Worm (Caenorhabditis elegans): Measurements from ENCODE around the gene T04H1.12.

Gene T04H1.12

DNA sequence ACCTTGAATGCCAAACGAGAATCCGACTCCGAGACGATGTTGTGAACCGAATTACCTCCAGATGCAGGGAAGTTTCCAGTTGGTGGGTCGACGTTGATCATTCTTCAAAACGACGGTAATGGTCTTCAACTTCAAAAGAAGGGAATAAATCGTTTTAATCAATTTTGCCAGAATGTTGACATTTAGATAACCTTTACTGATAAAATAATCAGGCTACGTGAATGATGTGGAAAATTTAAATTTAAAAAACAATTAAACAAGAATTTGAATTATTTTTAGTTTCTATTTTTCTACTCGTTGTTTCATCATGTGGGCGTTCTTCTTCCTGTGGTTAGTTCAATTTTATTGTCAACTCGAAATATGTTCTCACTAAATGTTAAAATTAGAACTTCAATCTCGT lies 8.3 kb downstream of the T04H1.12 start, which contains the start of gene ssp-35:
ssp-35 (minus strand) TSS at position 101 of the 400 bp plus-strand sequence.
- TF ChIP-seq unc-62 (GFP tag; optimal IDR thresholded peaks at IDR 0.05): no peak

ce11 chrV:12269272-12269767 lies 13.9 kb downstream of the T04H1.12 start, which contains the start of gene twk-24:
TSS of gene twk-24 (minus strand) at chrV:12269322.
- no peak for TF ChIP-seq unc-62 (GFP tag; optimal IDR thresholded peaks at IDR 0.05)

ce11 chrV:12271495-12271894 lies 16.1 kb downstream of the T04H1.12 start, which contains the start of the genes tsfm-1 and capg-2:
TSS of gene tsfm-1 (minus strand) at chrV:12271551.
TSS of gene capg-2 (plus strand) at chrV:12271873.
- TF ChIP-seq unc-62 (GFP tag; optimal IDR thresholded peaks at IDR 0.05): no peak

DNA sequence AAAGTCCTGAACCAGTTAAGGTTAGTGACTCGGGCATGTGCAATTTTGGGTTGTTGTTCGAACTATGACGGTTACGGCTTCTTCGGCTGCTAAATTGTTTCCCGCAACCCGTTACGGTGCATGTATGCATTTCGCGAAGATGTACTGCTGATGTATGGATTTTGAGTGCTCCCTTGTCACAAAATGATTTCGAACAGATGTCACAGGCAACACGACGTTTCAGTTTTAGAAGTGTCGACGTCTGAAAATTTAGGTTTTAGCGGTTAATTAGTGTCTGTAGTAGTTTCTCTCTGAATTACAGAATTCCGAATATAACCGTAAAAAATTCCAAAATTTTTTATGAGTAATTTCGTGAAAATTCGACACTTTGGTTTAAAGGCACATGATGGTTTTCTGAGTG lies 20.3 kb downstream of the T04H1.12 start:
- TF ChIP-seq unc-62 (GFP tag; optimal IDR thresholded peaks at IDR 0.05): no peak

DNA sequence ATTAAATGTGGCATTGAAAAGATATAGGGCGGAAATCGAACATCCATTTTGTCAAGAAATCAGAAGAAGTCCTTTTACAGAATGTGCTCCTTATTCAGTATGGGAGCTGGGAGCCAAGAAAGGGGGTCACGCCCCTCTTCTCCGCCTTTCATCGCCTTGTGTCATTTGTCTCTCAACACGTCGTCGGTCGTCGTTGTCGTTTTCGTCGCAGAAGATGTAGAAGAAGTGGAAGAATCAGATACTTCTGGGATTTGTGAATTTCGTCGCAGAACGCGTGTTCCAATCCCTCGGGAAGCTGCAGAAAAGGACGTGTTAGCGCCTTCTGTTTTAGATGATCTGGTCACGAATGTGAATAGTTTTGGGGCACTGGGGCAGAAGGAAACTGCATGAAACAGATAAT lies 21.5 kb downstream of the T04H1.12 start, which contains the start of gene bnc-1:
bnc-1 (minus strand) TSS at position 101 of the 400 bp plus-strand sequence.
- TF ChIP-seq unc-62 (GFP tag; optimal IDR thresholded peaks at IDR 0.05): no peak

DNA sequence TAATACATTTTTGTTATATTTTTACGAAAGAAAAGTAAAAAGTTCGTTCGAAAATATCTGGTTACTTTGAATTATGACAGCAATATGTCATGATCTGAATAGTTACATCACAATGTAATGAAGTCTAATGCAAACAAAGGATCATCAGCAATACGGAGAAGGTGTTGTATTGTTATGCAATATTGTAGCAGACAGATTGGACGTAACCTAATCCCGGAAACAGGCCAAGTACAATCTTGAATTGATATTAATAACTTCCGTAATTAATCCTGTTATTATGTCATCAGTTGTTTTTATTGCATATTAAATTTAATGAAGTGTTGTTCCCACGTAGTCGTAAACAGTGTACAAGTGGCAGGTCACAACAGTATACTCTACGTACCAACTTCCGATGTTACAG lies 26.1 kb downstream of the T04H1.12 start:
- no peak for TF ChIP-seq unc-62 (GFP tag; optimal IDR thresholded peaks at IDR 0.05)

- TF ChIP-seq unc-62 (GFP tag; optimal IDR thresholded peaks at IDR 0.05): no peak
Observed at ce11 chrV:12283187-12283586, 27.7 kb downstream of the T04H1.12 start, which contains the start of gene F55C5.10. TSS of gene F55C5.10 (plus strand) at chrV:12283487.

DNA sequence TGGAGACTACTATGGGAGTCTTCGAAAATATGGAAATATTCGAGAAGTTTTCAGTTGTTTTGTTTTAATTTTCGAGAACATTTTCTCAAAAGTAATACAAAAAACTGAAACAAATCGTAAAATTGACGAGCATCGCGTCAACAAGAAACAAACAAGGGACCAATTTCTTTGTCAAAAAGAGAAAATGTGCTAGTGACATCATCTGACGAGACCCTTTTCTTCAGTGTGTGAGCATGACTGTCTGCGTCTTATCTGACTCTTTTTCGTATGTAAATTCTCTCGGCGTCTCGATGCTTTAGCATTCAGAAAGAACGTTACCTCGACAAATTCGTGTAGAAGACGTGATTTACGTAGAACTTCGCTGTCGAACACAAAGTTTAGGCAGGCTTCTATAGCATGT lies 32.2 kb downstream of the T04H1.12 start:
- TF ChIP-seq unc-62 (GFP tag; optimal IDR thresholded peaks at IDR 0.05): no peak

DNA sequence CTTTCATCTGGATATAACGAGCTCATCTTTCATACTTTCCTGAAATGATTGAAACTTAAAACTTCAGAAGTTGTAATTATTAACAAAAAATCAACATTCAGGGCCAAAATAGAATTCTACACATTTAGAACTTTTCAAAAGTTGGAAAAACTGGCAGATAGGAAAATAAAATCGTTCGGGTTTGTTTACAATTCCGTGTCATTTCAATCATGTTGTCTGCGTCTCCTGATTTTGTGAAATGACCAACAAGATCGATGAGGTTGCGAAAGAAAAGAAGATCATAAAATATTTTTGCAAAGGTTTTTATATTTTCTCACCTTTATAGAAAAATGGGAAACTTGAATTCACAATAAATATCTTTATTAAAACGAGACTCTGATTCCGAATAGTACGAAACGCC lies 33.1 kb downstream of the T04H1.12 start, which contains the start of gene rskd-1:
rskd-1 (minus strand) TSS at position 39 of the 400 bp plus-strand sequence.
- no peak for TF ChIP-seq unc-62 (GFP tag; optimal IDR thresholded peaks at IDR 0.05)

DNA sequence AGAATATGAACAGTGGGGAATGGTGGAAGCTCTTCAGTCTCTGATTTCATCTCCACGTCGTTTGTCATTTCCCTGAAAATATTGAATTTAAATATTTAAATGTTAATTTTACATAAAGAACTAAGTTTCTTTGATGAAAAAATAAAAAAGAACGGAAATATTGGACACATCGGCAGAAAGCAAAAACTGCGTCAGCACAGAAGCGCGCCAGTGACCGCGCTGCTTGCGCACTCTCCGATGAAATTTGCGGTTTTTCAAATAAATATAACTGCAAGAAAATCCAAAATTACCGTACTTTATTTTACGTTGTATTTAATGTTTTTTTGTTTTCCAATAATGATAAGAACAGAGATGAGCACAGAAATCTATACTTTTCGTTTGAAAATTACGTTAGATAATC lies 36.1 kb downstream of the T04H1.12 start, which contains the start of the genes srpa-68 and srh-16:
srpa-68 (minus strand) TSS at position 72 of the 400 bp plus-strand sequence.
srh-16 (plus strand) TSS at position 275 of the 400 bp plus-strand sequence.
- no peak for TF ChIP-seq unc-62 (GFP tag; optimal IDR thresholded peaks at IDR 0.05)

DNA sequence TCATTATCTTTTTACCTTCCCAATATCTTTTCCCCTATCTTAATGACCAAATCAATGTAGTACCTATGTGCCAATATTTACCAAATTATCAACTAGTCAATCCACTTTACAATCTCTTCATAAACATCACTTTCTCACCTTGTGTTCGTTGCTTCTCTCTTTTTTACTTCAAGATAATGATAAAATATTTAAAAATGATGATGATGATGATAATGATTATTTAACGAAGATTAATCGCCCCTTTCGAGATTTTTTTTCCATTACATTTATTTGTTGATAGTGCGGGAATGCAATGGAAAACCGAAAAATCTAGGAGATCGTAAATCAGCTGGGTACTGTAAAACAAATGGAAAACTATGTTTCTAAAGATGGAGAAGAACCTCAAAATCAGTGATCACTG lies 38.6 kb downstream of the T04H1.12 start:
- TF ChIP-seq unc-62 (GFP tag; optimal IDR thresholded peaks at IDR 0.05): no peak

DNA sequence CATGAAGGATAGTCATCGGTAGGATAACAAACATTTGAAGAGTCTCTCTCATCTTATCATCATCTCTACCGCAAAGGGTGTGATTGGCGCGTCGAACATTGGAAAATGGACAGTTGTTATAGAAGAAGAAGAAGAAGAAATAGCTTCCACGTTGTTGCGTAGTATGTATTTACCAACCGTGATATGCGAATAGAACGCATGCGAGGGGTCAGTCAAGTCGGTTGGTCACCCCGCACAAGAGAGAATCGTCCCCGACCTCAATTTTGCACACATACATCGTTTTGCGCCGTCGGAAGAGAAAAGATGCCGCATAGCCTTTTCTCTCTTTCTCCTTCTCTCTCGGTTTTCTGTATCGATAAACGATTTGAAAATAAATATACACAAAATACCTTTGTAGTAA lies 39.6 kb downstream of the T04H1.12 start:
- TF ChIP-seq unc-62 (GFP tag; optimal IDR thresholded peaks at IDR 0.05): no peak

ce11 chrV:12295520-12295919 lies 40.1 kb downstream of the T04H1.12 start:
- TF ChIP-seq unc-62 (GFP tag; optimal IDR thresholded peaks at IDR 0.05): no peak

- no peak for TF ChIP-seq unc-62 (GFP tag; optimal IDR thresholded peaks at IDR 0.05)
Observed at ce11 chrV:12296122-12296521, 40.7 kb downstream of the T04H1.12 start.

DNA sequence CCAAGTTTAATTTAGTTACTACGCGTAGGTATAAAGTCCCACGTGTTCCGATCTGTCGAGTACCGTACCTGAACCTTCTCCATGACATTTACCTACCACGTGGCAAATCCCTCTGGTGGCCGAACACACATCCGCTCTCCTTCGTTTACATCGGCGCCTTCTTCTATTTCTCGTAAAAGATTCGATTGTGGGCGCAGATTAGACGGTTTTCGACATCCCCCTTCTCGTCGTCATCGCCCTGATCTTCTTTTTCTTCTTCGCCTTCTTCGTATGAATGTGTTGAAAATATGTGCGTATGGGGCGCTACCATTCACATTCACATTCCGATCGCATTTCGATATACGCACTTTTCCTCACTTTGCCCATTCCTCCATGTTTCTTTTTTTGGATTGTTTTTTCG lies 41.4 kb downstream of the T04H1.12 start:
- TF ChIP-seq unc-62 (GFP tag; optimal IDR thresholded peaks at IDR 0.05): no peak

- TF ChIP-seq unc-62 (GFP tag; optimal IDR thresholded peaks at IDR 0.05): no peak
Observed at ce11 chrV:12298184-12298583, 42.7 kb downstream of the T04H1.12 start.

- TF ChIP-seq unc-62 (GFP tag; optimal IDR thresholded peaks at IDR 0.05): no peak
Observed at ce11 chrV:12299244-12299766, 43.9 kb downstream of the T04H1.12 start.

Measured in whole organism, dauer.